Worm (Caenorhabditis elegans): ENCODE measurements around the gene dmd-5.
"Not testable (repeated sequence)": the region's sequence is repeated elsewhere in the genome, so short reads cannot be mapped to it uniquely, and the experiment has no call there.

The dmd-5 gene

ce11 chrII:5816346-5816745, 42.3 kb upstream of the dmd-5 start, which contains the start of gene ZK1248.20:
ZK1248.20 (plus strand) TSS chrII:5816646.
- TF ChIP-seq lin-11 (tag; optimal IDR thresholded peaks at IDR 0.05) (no peak), hlh-13 (GFP tag; optimal IDR thresholded peaks at IDR 0.05) (no peak), fax-1 (tag; optimal IDR thresholded peaks at IDR 0.05) (no peak), pag-3 (tag; optimal IDR thresholded peaks at IDR 0.05; ENCODE audit: borderline replicate concordance) (no peak), pha-2 (tag; optimal IDR thresholded peaks at IDR 0.05) (no peak), nhr-11 (tag; optimal IDR thresholded peaks at IDR 0.05) (no peak), odd-2 (tag; optimal IDR thresholded peaks at IDR 0.05) (no peak), ceh-19 (GFP tag; optimal IDR thresholded peaks at IDR 0.05) (no peak), unc-55 (GFP tag; optimal IDR thresholded peaks at IDR 0.05) (no peak), lim-6 (tag; optimal IDR thresholded peaks at IDR 0.05) (no peak), ceh-48 (tag; optimal IDR thresholded peaks at IDR 0.05) (no peak), dve-1 (tag; optimal IDR thresholded peaks at IDR 0.05) (no peak), ahr-1 (tag; optimal IDR thresholded peaks at IDR 0.05) (no peak), ceh-2 (tag; optimal IDR thresholded peaks at IDR 0.05) (no peak)

ce11 chrII:5815382-5815781, 41.4 kb upstream of the dmd-5 start, which contains the start of gene wago-5:
wago-5 (minus strand) TSS chrII:5815482.
- TF ChIP-seq dmd-4 (tag; optimal IDR thresholded peaks at IDR 0.05; ENCODE audit: borderline replicate concordance); che-1 (tag; optimal IDR thresholded peaks at IDR 0.05); ets-4 (tag; optimal IDR thresholded peaks at IDR 0.05): not testable (repeated sequence)

ce11 chrII:5810230-5810629, 36.2 kb upstream of the dmd-5 start, which contains the start of the genes msp-64 and ZK1248.5:
msp-64 (minus strand) TSS chrII:5810330.
ZK1248.5 (plus strand) TSS chrII:5810514.
- TF ChIP-seq hlh-6 (tag; optimal IDR thresholded peaks at IDR 0.05) (no peak), ztf-16 (tag; optimal IDR thresholded peaks at IDR 0.05) (no peak)

- TF ChIP-seq ceh-48 (tag; optimal IDR thresholded peaks at IDR 0.05) (no peak), madf-2 (tag; optimal IDR thresholded peaks at IDR 0.05) (no peak), pag-3 (tag; optimal IDR thresholded peaks at IDR 0.05; ENCODE audit: borderline replicate concordance) (no peak), syd-9 (tag; optimal IDR thresholded peaks at IDR 0.05) (no peak), ttx-3 (tag; optimal IDR thresholded peaks at IDR 0.05) (no peak), lin-11 (tag; optimal IDR thresholded peaks at IDR 0.05) (no peak), pros-1 (tag; optimal IDR thresholded peaks at IDR 0.05) (no peak), tbx-2 (tag; optimal IDR thresholded peaks at IDR 0.05) (no peak), ceh-18 (tag; optimal IDR thresholded peaks at IDR 0.05) (no peak), odd-2 (tag; optimal IDR thresholded peaks at IDR 0.05) (no peak), nhr-232 (tag; optimal IDR thresholded peaks at IDR 0.05) (no peak), C08G9.2 (tag; optimal IDR thresholded peaks at IDR 0.05) (no peak), ceh-34 (tag; optimal IDR thresholded peaks at IDR 0.05) (no peak), rnt-1 (tag; optimal IDR thresholded peaks at IDR 0.05) (no peak), mec-3 (tag; optimal IDR thresholded peaks at IDR 0.05; ENCODE audit: borderline replicate concordance) (no peak), ceh-22 (tag; optimal IDR thresholded peaks at IDR 0.05) (no peak), pha-2 (tag; optimal IDR thresholded peaks at IDR 0.05) (no peak), T23F11.4 (GFP tag; optimal IDR thresholded peaks at IDR 0.05) (no peak), eyg-1 (tag; optimal IDR thresholded peaks at IDR 0.05) (no peak), ceh-31 (tag; optimal IDR thresholded peaks at IDR 0.05) (no peak)
Measured at ce11 chrII:5806563-5806962, 32.5 kb upstream of the dmd-5 start.

ce11 chrII:5805303-5805702, 31.3 kb upstream of the dmd-5 start, which contains the start of gene K05F1.10:
K05F1.10 (minus strand) TSS chrII:5805473.
- TF ChIP-seq dve-1 (tag; optimal IDR thresholded peaks at IDR 0.05) = no peak
- no peak for TF ChIP-seq ceh-48 (tag; optimal IDR thresholded peaks at IDR 0.05)
- TF ChIP-seq pat-9 (tag; optimal IDR thresholded peaks at IDR 0.05) = no peak
- no peak for TF ChIP-seq ceh-19 (GFP tag; optimal IDR thresholded peaks at IDR 0.05)
- TF ChIP-seq nhr-232 (tag; optimal IDR thresholded peaks at IDR 0.05) = no peak
- TF ChIP-seq Y22D7AL.16 (tag; optimal IDR thresholded peaks at IDR 0.05) = no peak
- TF ChIP-seq ahr-1 (tag; optimal IDR thresholded peaks at IDR 0.05) = no peak
- no peak for TF ChIP-seq ceh-6 (GFP tag; optimal IDR thresholded peaks at IDR 0.05)
- no peak for TF ChIP-seq ttx-3 (tag; optimal IDR thresholded peaks at IDR 0.05)
- no peak for TF ChIP-seq K02D7.2 (tag; optimal IDR thresholded peaks at IDR 0.05)
- TF ChIP-seq ceh-45 (GFP tag; IDR thresholded peaks at IDR 0.05) = no peak
- TF ChIP-seq sox-4 (tag; optimal IDR thresholded peaks at IDR 0.05) = no peak
- TF ChIP-seq ceh-22 (tag; optimal IDR thresholded peaks at IDR 0.05) = no peak
- no peak for TF ChIP-seq ceh-9 (tag; optimal IDR thresholded peaks at IDR 0.05)
- TF ChIP-seq C38D4.7 (GFP tag; optimal IDR thresholded peaks at IDR 0.05) = no peak
- TF ChIP-seq ceh-18 (tag; optimal IDR thresholded peaks at IDR 0.05) = no peak
- TF ChIP-seq ceh-24 (tag; optimal IDR thresholded peaks at IDR 0.05) = no peak

Data from whole organism, late embryonic.